Worm (Caenorhabditis elegans) whole organism, L4 larva: ENCODE results near the gene lgc-35.

Experiments
- F10B5.3 ChIP-seq: sonication (generic microtip); optimal IDR thresholded peaks from 2 replicates; lab custom pipeline; 2016; ENCODE audit warnings: mild to moderate bottlenecking, missing genetic modification characterization, missing compliant biosample characterization
- ama-1 ChIP-seq: fragments of 150-350 bp; optimal IDR thresholded peaks from 2 replicates; lab custom pipeline; 2014; ENCODE audit warnings: inconsistent platforms, mixed read lengths
- ceh-32 ChIP-seq: sonication (generic microtip); optimal IDR thresholded peaks from 2 replicates; lab custom pipeline; 2016; ENCODE audit warnings: mild to moderate bottlenecking, missing genetic modification characterization, missing compliant biosample characterization; ENCODE audit not compliant: poor library complexity
- fos-1 ChIP-seq: fragments of 150-350 bp; optimal IDR thresholded peaks from 2 replicates; lab custom pipeline; 2014; ENCODE audit warnings: missing biosample characterization, missing genetic modification characterization
- mdl-1 ChIP-seq, 2 experiments: fragments of 150-350 bp in 1 of 2; sonication (generic microtip) in 1 of 2; optimal IDR thresholded peaks; 2 replicates each; lab custom pipeline; 2014 to 2017; ENCODE audit warnings: missing biosample characterization in 2 of 2, missing genetic modification characterization in 2 of 2
- nhr-10 ChIP-seq: fragments of 150-350 bp; optimal IDR thresholded peaks from 2 replicates; lab custom pipeline; 2014; ENCODE audit warnings: missing biosample characterization, missing genetic modification characterization

DNA sequence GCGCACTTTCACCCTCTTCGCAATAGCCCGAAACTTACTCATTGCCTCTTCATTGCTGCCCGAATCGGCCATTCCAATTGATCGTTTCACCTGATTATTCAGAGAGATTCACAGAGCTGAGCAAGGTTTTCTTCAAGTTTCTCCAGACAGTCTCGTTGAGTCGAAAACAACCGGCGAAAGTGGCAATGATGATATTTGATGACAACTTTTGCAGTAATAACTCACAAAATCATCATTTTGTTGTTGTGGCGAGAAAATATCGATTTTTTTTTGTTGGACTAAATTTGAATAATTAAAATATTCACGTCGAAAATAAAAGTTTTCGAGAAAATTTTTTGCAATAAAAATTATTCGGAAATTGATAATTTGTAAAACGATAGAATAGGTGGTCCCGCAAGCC, 25.6 kb upstream of the lgc-35 start, which contains the start of gene snf-5:
- no peak for TF ChIP-seq F10B5.3 (tag; lab: Kevin White, UChicago)
- TF ChIP-seq ceh-32 (tag; lab: Kevin White, UChicago): no peak
- no peak for TF ChIP-seq nhr-10 (tag; lab: Kevin White, UChicago)
- no peak for TF ChIP-seq mdl-1 (tag; optimal IDR thresholded peaks at IDR 0.05; lab: Kevin White, UChicago)
- TF ChIP-seq fos-1 (tag; lab: Kevin White, UChicago): no peak
- no peak for TF ChIP-seq ama-1 (lab: Kevin White, UChicago)
